Worm (Caenorhabditis elegans) whole organism, L1 larva: ENCODE data around the gene T10G3.1.

Experiments
- C16A3.4 ChIP-seq: fragments of 150-350 bp; optimal IDR thresholded peaks from 2 replicates; lab custom pipeline; 2014; ENCODE audit warnings: missing biosample characterization, missing genetic modification characterization
- F16B12.6 ChIP-seq: fragments of 150-350 bp; optimal IDR thresholded peaks from 2 replicates; lab custom pipeline; 2014; ENCODE audit warnings: missing biosample characterization, missing genetic modification characterization
- alr-1 ChIP-seq: fragments of 200-800 bp; sonication (Bioruptor generic); optimal IDR thresholded peaks from 2 replicates; lab custom pipeline; 2018; ENCODE audit warnings: borderline replicate concordance, mild to moderate bottlenecking, missing genetic modification characterization, missing compliant biosample characterization
- aly-2 ChIP-seq: fragments of 150-350 bp; optimal IDR thresholded peaks from 2 replicates; lab custom pipeline; 2014; ENCODE audit warnings: missing biosample characterization, missing genetic modification characterization
- blmp-1 ChIP-seq: fragments of 150-350 bp; optimal IDR thresholded peaks from 2 replicates; lab custom pipeline; 2014; ENCODE audit warnings: missing biosample characterization, missing genetic modification characterization
- ceh-63 ChIP-seq: fragments of 200-800 bp; sonication (Bioruptor generic); optimal IDR thresholded peaks from 2 replicates; lab custom pipeline; 2018; ENCODE audit warnings: mild to moderate bottlenecking, missing genetic modification characterization, missing compliant biosample characterization
- ceh-88 ChIP-seq: fragments of 200-800 bp; sonication (Bioruptor generic); IDR thresholded peaks from 2 replicates; pipeline ENCODE4 v1.3.6; 2022; ENCODE audit warnings: missing genetic modification characterization, missing compliant biosample characterization
- ceh-90 ChIP-seq: sonication (generic microtip); optimal IDR thresholded peaks from 2 replicates; lab custom pipeline; 2016; ENCODE audit warnings: missing genetic modification characterization, missing compliant biosample characterization
- ces-1 ChIP-seq: fragments of 150-350 bp; optimal IDR thresholded peaks from 2 replicates; lab custom pipeline; 2014; ENCODE audit warnings: missing biosample characterization, missing genetic modification reagents, missing genetic modification characterization
- dpl-1 ChIP-seq, 3 experiments: fragments of 150-350 bp in 2 of 3; sonication (generic microtip) in 1 of 3; optimal IDR thresholded peaks; 2 replicates each; lab custom pipeline; 2014 to 2017; ENCODE audit warnings: missing biosample characterization in 3 of 3, missing genetic modification characterization in 3 of 3, missing genetic modification reagents in 3 of 3
- dsc-1 ChIP-seq: sonication (generic microtip); optimal IDR thresholded peaks from 2 replicates; lab custom pipeline; 2016; ENCODE audit warnings: mild to moderate bottlenecking, missing genetic modification characterization, missing compliant biosample characterization
- efl-1 ChIP-seq, 4 experiments: fragments of 150-350 bp; optimal IDR thresholded peaks in 3 of 4; peaks in 1 of 4; 1 replicate in 1 of 4; 2 replicates in 3 of 4; lab custom pipeline; 2014; ENCODE audit warnings: missing biosample characterization in 2 of 4, missing genetic modification characterization in 2 of 4, missing genetic modification reagents in 2 of 4
- efl-3 ChIP-seq: fragments of 200-800 bp; sonication (Bioruptor generic); optimal IDR thresholded peaks from 2 replicates; lab custom pipeline; 2018; ENCODE audit warnings: mild to moderate bottlenecking, missing genetic modification characterization, missing compliant biosample characterization
- egl-27 ChIP-seq, 2 experiments: fragments of 150-350 bp in 1 of 2; sonication (generic microtip); optimal IDR thresholded peaks; 3 replicates each; lab custom pipeline; 2017 to 2018; ENCODE audit warnings: missing biosample characterization in 2 of 2, missing genetic modification characterization in 2 of 2, missing genetic modification reagents in 2 of 2
- ets-5 ChIP-seq: fragments of 200-800 bp; sonication (Bioruptor generic); IDR thresholded peaks from 2 replicates; pipeline ENCODE4 v1.3.6; 2022; ENCODE audit warnings: missing genetic modification characterization, missing compliant biosample characterization
- grh-1 ChIP-seq: fragments of 200-800 bp; sonication (Bioruptor generic); IDR thresholded peaks from 2 replicates; pipeline ENCODE4 v1.3.6; 2022; ENCODE audit warnings: missing genetic modification reagents, missing genetic modification characterization, missing compliant biosample characterization
- hlh-17 ChIP-seq: fragments of 200-800 bp; sonication (Bioruptor generic); optimal IDR thresholded peaks from 2 replicates; lab custom pipeline; 2018; ENCODE audit warnings: missing genetic modification characterization, mild to moderate bottlenecking, missing compliant biosample characterization, moderate library complexity, borderline replicate concordance
- hlh-4 ChIP-seq: sonication (generic microtip); optimal IDR thresholded peaks from 2 replicates; lab custom pipeline; 2016; ENCODE audit warnings: mild to moderate bottlenecking, missing genetic modification characterization, missing compliant biosample characterization
- irx-1 ChIP-seq: sonication (generic microtip); optimal IDR thresholded peaks from 2 replicates; lab custom pipeline; 2016; ENCODE audit warnings: missing genetic modification characterization, missing compliant biosample characterization
- jun-1 ChIP-seq: fragments of 150-350 bp; optimal IDR thresholded peaks from 2 replicates; lab custom pipeline; 2014; ENCODE audit warnings: missing biosample characterization, missing genetic modification reagents, missing genetic modification characterization
- lin-15B ChIP-seq: fragments of 150-350 bp; sonication (generic microtip); optimal IDR thresholded peaks from 3 replicates; lab custom pipeline; 2014; ENCODE audit warnings: missing biosample characterization, missing genetic modification characterization
- lin-39 ChIP-seq: fragments of 150-350 bp; optimal IDR thresholded peaks from 2 replicates; lab custom pipeline; 2014; ENCODE audit warnings: missing biosample characterization, missing genetic modification reagents, missing genetic modification characterization
- lir-3 ChIP-seq: sonication (generic microtip); optimal IDR thresholded peaks from 2 replicates; lab custom pipeline; 2016; ENCODE audit warnings: mild to moderate bottlenecking, missing genetic modification characterization, moderate library complexity, missing compliant biosample characterization; ENCODE audit not compliant: poor library complexity
- mdl-1 ChIP-seq, 2 experiments: fragments of 150-350 bp; optimal IDR thresholded peaks; 2 replicates each; lab custom pipeline; 2014 to 2017; ENCODE audit warnings: missing biosample characterization in 2 of 2, missing genetic modification characterization in 2 of 2, inconsistent platforms in 1 of 2
- mef-2 ChIP-seq: fragments of 150-350 bp; optimal IDR thresholded peaks from 2 replicates; lab custom pipeline; 2014; ENCODE audit warnings: missing biosample characterization, missing genetic modification characterization
- mep-1 ChIP-seq: fragments of 150-350 bp; optimal IDR thresholded peaks from 2 replicates; lab custom pipeline; 2014; ENCODE audit warnings: missing biosample characterization, missing genetic modification characterization
- nhr-12 ChIP-seq: sonication (generic microtip); optimal IDR thresholded peaks from 2 replicates; lab custom pipeline; 2017; ENCODE audit warnings: missing biosample characterization, missing genetic modification characterization
- nhr-19 ChIP-seq: fragments of 200-800 bp; sonication (Bioruptor generic); conservative IDR thresholded peaks from 2 replicates; pipeline ENCODE4 v1.3.6; 2022; ENCODE audit warnings: missing genetic modification characterization, missing compliant biosample characterization
- nhr-20 ChIP-seq: sonication (generic microtip); optimal IDR thresholded peaks from 2 replicates; lab custom pipeline; 2016; ENCODE audit warnings: mild to moderate bottlenecking, missing genetic modification characterization, missing compliant biosample characterization
- nhr-28 ChIP-seq: fragments of 150-350 bp; optimal IDR thresholded peaks from 2 replicates; lab custom pipeline; 2014; ENCODE audit warnings: missing biosample characterization, missing genetic modification characterization
- nhr-47 ChIP-seq: sonication (generic microtip); optimal IDR thresholded peaks from 2 replicates; lab custom pipeline; 2016; ENCODE audit warnings: mild to moderate bottlenecking, missing genetic modification characterization, moderate library complexity, missing compliant biosample characterization
- nhr-71 ChIP-seq: sonication (generic microtip); optimal IDR thresholded peaks from 2 replicates; lab custom pipeline; 2016; ENCODE audit warnings: mild to moderate bottlenecking, missing genetic modification characterization, moderate library complexity, missing compliant biosample characterization
- nhr-76 ChIP-seq: sonication (generic microtip); optimal IDR thresholded peaks from 2 replicates; lab custom pipeline; 2017; ENCODE audit warnings: missing biosample characterization, missing genetic modification characterization
- nhr-77 ChIP-seq: fragments of 150-350 bp; optimal IDR thresholded peaks from 2 replicates; lab custom pipeline; 2014; ENCODE audit warnings: missing biosample characterization, missing genetic modification characterization
- nhr-84 ChIP-seq: sonication (generic microtip); optimal IDR thresholded peaks from 2 replicates; lab custom pipeline; 2017; ENCODE audit warnings: missing biosample characterization, missing genetic modification characterization
- nhr-85 ChIP-seq: sonication (generic microtip); peaks from one replicate; lab custom pipeline; 2016; ENCODE audit warnings: missing genetic modification characterization, inconsistent platforms, missing compliant biosample characterization
- nhr-90 ChIP-seq: sonication (generic microtip); optimal IDR thresholded peaks from 2 replicates; lab custom pipeline; 2016; ENCODE audit warnings: mild to moderate bottlenecking, missing genetic modification characterization, missing compliant biosample characterization; ENCODE audit not compliant: poor library complexity
- pax-3 ChIP-seq: fragments of 200-800 bp; sonication (Bioruptor generic); optimal IDR thresholded peaks from 2 replicates; lab custom pipeline; 2018; ENCODE audit warnings: mild to moderate bottlenecking, missing genetic modification characterization, moderate library complexity, missing compliant biosample characterization
- rnt-1 ChIP-seq: sonication (generic microtip); optimal IDR thresholded peaks from 2 replicates; lab custom pipeline; 2016; ENCODE audit warnings: mild to moderate bottlenecking, missing genetic modification characterization, moderate library complexity, missing compliant biosample characterization
- skn-1 ChIP-seq: fragments of 150-350 bp; optimal IDR thresholded peaks from 2 replicates; lab custom pipeline; 2014; ENCODE audit warnings: missing biosample characterization, missing genetic modification characterization
- snpc-4 ChIP-seq: fragments of 150-350 bp; optimal IDR thresholded peaks from 2 replicates; lab custom pipeline; 2014; ENCODE audit warnings: missing biosample characterization, missing genetic modification characterization
- snu-23 ChIP-seq: sonication (generic microtip); optimal IDR thresholded peaks from 2 replicates; lab custom pipeline; 2016; ENCODE audit warnings: missing genetic modification characterization, missing compliant biosample characterization
- tbx-2 ChIP-seq: sonication (generic microtip); optimal IDR thresholded peaks from 2 replicates; lab custom pipeline; 2016; ENCODE audit warnings: missing genetic modification characterization, missing compliant biosample characterization
- tlp-1 ChIP-seq: fragments of 150-350 bp; optimal IDR thresholded peaks from 2 replicates; lab custom pipeline; 2014; ENCODE audit warnings: missing biosample characterization, missing genetic modification characterization
- unc-130 ChIP-seq: fragments of 150-350 bp; optimal IDR thresholded peaks from 2 replicates; lab custom pipeline; 2017; ENCODE audit warnings: missing biosample characterization, missing genetic modification characterization, inconsistent platforms
- unc-30 ChIP-seq: sonication (generic microtip); optimal IDR thresholded peaks from 2 replicates; lab custom pipeline; 2017; ENCODE audit warnings: missing biosample characterization, missing genetic modification characterization
- unc-62 ChIP-seq: fragments of 150-350 bp; optimal IDR thresholded peaks from 2 replicates; lab custom pipeline; 2014; ENCODE audit warnings: missing biosample characterization, missing genetic modification reagents, missing genetic modification characterization
- unc-98 ChIP-seq: fragments of 200-800 bp; sonication (Bioruptor generic); IDR thresholded peaks from 2 replicates; pipeline ENCODE4 v1.3.6; 2022; ENCODE audit warnings: missing genetic modification characterization, missing compliant biosample characterization
- vab-15 ChIP-seq: sonication (generic microtip); optimal IDR thresholded peaks from 2 replicates; lab custom pipeline; 2017; ENCODE audit warnings: missing genotype, mild to moderate bottlenecking, missing genetic modification characterization, missing compliant biosample characterization
- xbp-1 ChIP-seq: sonication (generic microtip); optimal IDR thresholded peaks from 2 replicates; lab custom pipeline; 2016; ENCODE audit warnings: missing genetic modification characterization, missing compliant biosample characterization
- ztf-11 ChIP-seq, 2 experiments: sonication (generic microtip); optimal IDR thresholded peaks; 2 replicates each; lab custom pipeline; 2016 to 2017; ENCODE audit warnings: missing genetic modification characterization in 2 of 2, missing biosample characterization in 1 of 2, missing compliant biosample characterization in 1 of 2
- ztf-4 ChIP-seq: fragments of 150-350 bp; optimal IDR thresholded peaks from 2 replicates; lab custom pipeline; 2014; ENCODE audit warnings: missing biosample characterization, missing genetic modification characterization

T10G3.1 gene

DNA sequence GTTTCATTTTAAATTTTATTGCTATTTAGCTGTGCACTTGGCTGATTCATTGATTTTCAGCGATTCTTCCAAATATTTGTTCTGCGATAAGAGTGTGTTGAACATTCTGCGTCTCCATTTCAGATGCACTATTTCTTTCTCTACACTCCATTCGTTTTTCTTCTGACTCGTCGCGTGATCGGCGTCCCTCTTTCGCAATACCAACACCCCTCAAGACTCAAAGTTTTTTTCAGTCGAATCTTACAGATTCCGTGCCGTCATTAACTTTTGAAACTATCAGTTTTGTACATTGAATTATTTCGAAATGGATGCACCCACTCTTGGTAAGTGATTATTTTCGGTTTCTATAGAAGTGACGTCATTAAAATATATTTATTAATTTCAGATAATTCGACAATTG, 10.5 kb downstream of the T10G3.1 start, which contains the start of gene frm-10 (continued):
- TF ChIP-seq grh-1 (GFP tag; lab: Robert Waterston, UW): no peak
- no peak for TF ChIP-seq unc-130 (tag; lab: Kevin White, UChicago)
- TF ChIP-seq ceh-88: no peak
- no peak for TF ChIP-seq efl-3 (GFP tag; lab: Kevin White, UChicago)
- peak; percentile 10 for TF ChIP-seq C16A3.4 (tag; lab: Kevin White, UChicago)
- TF ChIP-seq ces-1 (GFP tag; lab: Kevin White, UChicago): no peak
- TF ChIP-seq nhr-28 (tag; lab: Kevin White, UChicago): peak; percentile 28
- no peak for TF ChIP-seq vab-15 (tag; lab: Kevin White, UChicago)
- no peak for TF ChIP-seq unc-30
- peak in 1 of 2 experiments; percentile 84 for TF ChIP-seq mdl-1 (tag; optimal IDR thresholded peaks at IDR 0.05; lab: Kevin White, UChicago)
- TF ChIP-seq lin-15B (tag; lab: Kevin White, UChicago): no peak
- TF ChIP-seq dpl-1 (GFP tag; optimal IDR thresholded peaks at IDR 0.05; lab: Kevin White, UChicago): peak; percentile 44 to 65 (median 61)
- TF ChIP-seq nhr-90 (tag; lab: Kevin White, UChicago): peak; percentile 22
- peak; percentile 45 for TF ChIP-seq tbx-2
- TF ChIP-seq efl-1 (optimal IDR thresholded peaks at IDR 0.05; lab: Kevin White, UChicago): peak; percentile 54 to 71
- TF ChIP-seq efl-1 (GFP tag; optimal IDR thresholded peaks at IDR 0.05 in 1 of 2; lab: Kevin White, UChicago): peak; percentile 50 to 95
- peak; percentile 83 for TF ChIP-seq nhr-71 (tag; lab: Kevin White, UChicago)
- no peak for TF ChIP-seq nhr-12 (tag; lab: Kevin White, UChicago)
- no peak for TF ChIP-seq nhr-84
- no peak for TF ChIP-seq unc-62
- TF ChIP-seq dsc-1 (tag; lab: Kevin White, UChicago): peak; percentile 20
- no peak for TF ChIP-seq ceh-63 (GFP tag; lab: Kevin White, UChicago)
- TF ChIP-seq snpc-4 (tag; lab: Kevin White, UChicago): peak; percentile 31
- TF ChIP-seq lin-39: no peak
- TF ChIP-seq F16B12.6: peak; percentile 60
- no peak for TF ChIP-seq hlh-4 (tag; lab: Kevin White, UChicago)
- peak; percentile 44 for TF ChIP-seq nhr-77 (tag; lab: Kevin White, UChicago)
- no peak for TF ChIP-seq nhr-76
- no peak for TF ChIP-seq tlp-1 (tag; lab: Kevin White, UChicago)
- TF ChIP-seq nhr-47 (tag; lab: Kevin White, UChicago): peak; percentile 65
- TF ChIP-seq lir-3 (tag; lab: Kevin White, UChicago): peak; percentile 30
- TF ChIP-seq irx-1 (tag; lab: Kevin White, UChicago): no peak
- TF ChIP-seq skn-1 (tag; lab: Kevin White, UChicago): peak; percentile 79
- TF ChIP-seq alr-1: no peak
- TF ChIP-seq pax-3: peak; percentile 58
- no peak for TF ChIP-seq ets-5 (GFP tag; lab: Robert Waterston, UW)
- peak; percentile 70 for TF ChIP-seq nhr-85 (tag; lab: Kevin White, UChicago)
- no peak for TF ChIP-seq unc-98 (GFP tag; lab: Robert Waterston, UW)
- TF ChIP-seq xbp-1 (tag; lab: Kevin White, UChicago): peak; percentile 30
- peak; percentile 78 for TF ChIP-seq nhr-20 (tag; lab: Kevin White, UChicago)

DNA sequence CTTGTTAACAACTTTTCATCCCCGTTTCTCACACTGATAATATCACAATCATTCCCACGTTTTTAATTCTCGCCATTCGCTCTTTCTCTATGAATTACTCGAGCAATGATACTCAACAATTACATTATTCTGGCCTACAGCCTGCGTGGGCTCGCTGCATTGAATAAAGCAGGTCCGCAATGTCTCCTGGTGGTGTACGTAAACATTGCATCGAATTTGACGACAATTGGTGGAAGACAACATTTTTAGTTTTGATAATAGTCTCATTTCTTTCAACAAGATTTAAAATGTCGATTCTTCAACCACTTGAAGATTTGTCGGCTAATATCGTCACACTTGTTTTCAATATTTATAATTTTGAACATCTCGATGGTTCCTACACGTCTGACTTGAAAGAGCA, 14.2 kb downstream of the T10G3.1 start, which contains the start of gene bath-39:
Gene bath-39 (plus strand): TSS at position 137 of the 400 bp plus-strand sequence.
- no peak for TF ChIP-seq jun-1
- no peak for TF ChIP-seq hlh-4 (tag; lab: Kevin White, UChicago)
- TF ChIP-seq lir-3 (tag; lab: Kevin White, UChicago): no peak
- no peak for TF ChIP-seq grh-1 (GFP tag; lab: Robert Waterston, UW)
- no peak for TF ChIP-seq mep-1 (tag; lab: Kevin White, UChicago)
- no peak for TF ChIP-seq nhr-20 (tag; lab: Kevin White, UChicago)
- TF ChIP-seq efl-1 (optimal IDR thresholded peaks at IDR 0.05; lab: Kevin White, UChicago): peak in 1 of 2 experiments; percentile 28
- peak; percentile 19 to 84 for TF ChIP-seq efl-1 (GFP tag; optimal IDR thresholded peaks at IDR 0.05 in 1 of 2; lab: Kevin White, UChicago)
- no peak for TF ChIP-seq ztf-11 (tag; optimal IDR thresholded peaks at IDR 0.05; lab: Kevin White, UChicago)
- no peak for TF ChIP-seq egl-27 (tag; optimal IDR thresholded peaks at IDR 0.05; lab: Kevin White, UChicago)
- TF ChIP-seq aly-2: no peak
- no peak for TF ChIP-seq nhr-47 (tag; lab: Kevin White, UChicago)
- TF ChIP-seq ztf-4 (tag; lab: Kevin White, UChicago): no peak
- TF ChIP-seq mdl-1 (tag; optimal IDR thresholded peaks at IDR 0.05; lab: Kevin White, UChicago): no peak
- no peak for TF ChIP-seq ceh-90 (tag; lab: Kevin White, UChicago)
- TF ChIP-seq snpc-4 (tag; lab: Kevin White, UChicago): no peak
- TF ChIP-seq nhr-19 (GFP tag; lab: Robert Waterston, UW): no peak
- peak; percentile 22 for TF ChIP-seq blmp-1 (tag; lab: Kevin White, UChicago)
- TF ChIP-seq mef-2 (tag; lab: Kevin White, UChicago): no peak
- TF ChIP-seq rnt-1 (tag; lab: Kevin White, UChicago): peak; percentile 32
- TF ChIP-seq dpl-1 (GFP tag; optimal IDR thresholded peaks at IDR 0.05; lab: Kevin White, UChicago): peak in 2 of 3 experiments; percentile 19 to 48
- TF ChIP-seq hlh-17 (GFP tag; lab: Kevin White, UChicago): no peak
- TF ChIP-seq irx-1 (tag; lab: Kevin White, UChicago): no peak
- TF ChIP-seq snu-23 (GFP tag; lab: Kevin White, UChicago): peak; percentile 28
